Fruit fly (Drosophila melanogaster) whole organism, embryonic: ENCODE results near the gene CG14696.
A peak's percentile ranks its signal among the peaks of the same experiment; 100 is the strongest.

Experiments used
- Blimp-1 ChIP-seq: fragments of 200-800 bp; sonication (Bioruptor generic); optimal IDR thresholded peaks from 3 replicates; lab custom pipeline; 2018; ENCODE audit warnings: missing biosample characterization, missing genetic modification characterization, mild to moderate bottlenecking, moderate library complexity, missing genetic modification reagents
- CG10462 ChIP-seq: fragments of 200-800 bp; sonication (Bioruptor generic); optimal IDR thresholded peaks from 2 replicates; lab custom pipeline; 2016; ENCODE audit warnings: missing biosample characterization, missing genetic modification characterization
- CG12155 ChIP-seq: fragments of 200-800 bp; sonication (Bioruptor generic); optimal IDR thresholded peaks from 3 replicates; lab custom pipeline; 2016; ENCODE audit warnings: missing biosample characterization, missing genetic modification characterization
- CG12219 ChIP-seq: fragments of 200-800 bp; sonication (Bioruptor generic); optimal IDR thresholded peaks from 3 replicates; lab custom pipeline; 2018; ENCODE audit warnings: missing biosample characterization, mild to moderate bottlenecking, missing genetic modification characterization
- CG13894 ChIP-seq: fragments of 200-800 bp; sonication (Bioruptor generic); optimal IDR thresholded peaks from 3 replicates; lab custom pipeline; 2018; ENCODE audit warnings: missing biosample characterization, mild to moderate bottlenecking, missing genetic modification characterization, moderate library complexity
- CG14965 ChIP-seq: fragments of 200-800 bp; sonication (Bioruptor generic); optimal IDR thresholded peaks from 2 replicates; lab custom pipeline; 2016; ENCODE audit warnings: missing biosample characterization, missing genetic modification characterization, borderline replicate concordance
- CG17359 ChIP-seq: fragments of 200-800 bp; sonication (Bioruptor generic); optimal IDR thresholded peaks from 3 replicates; lab custom pipeline; 2018; ENCODE audit warnings: missing biosample characterization, mild to moderate bottlenecking, missing genetic modification characterization, moderate library complexity
- CG18599 ChIP-seq: fragments of 200-800 bp; sonication (Bioruptor generic); optimal IDR thresholded peaks from 3 replicates; lab custom pipeline; 2017; ENCODE audit warnings: missing biosample characterization, missing genetic modification characterization, mild to moderate bottlenecking, moderate library complexity, missing genetic modification reagents
- CG18619 ChIP-seq: fragments of 200-800 bp; sonication (Bioruptor generic); optimal IDR thresholded peaks from 3 replicates; lab custom pipeline; 2017; ENCODE audit warnings: missing biosample characterization, mild to moderate bottlenecking, missing genetic modification characterization
- CG30403 ChIP-seq: fragments of 200-800 bp; sonication (Bioruptor generic); optimal IDR thresholded peaks from 3 replicates; lab custom pipeline; 2016; ENCODE audit warnings: missing biosample characterization, missing genetic modification characterization
- CG32772 ChIP-seq: fragments of 200-800 bp; sonication (Bioruptor generic); IDR thresholded peaks from 2 replicates; pipeline ENCODE4 v1.3.6; 2022; ENCODE audit warnings: missing biosample characterization, missing genetic modification characterization
- CG4328 ChIP-seq: fragments of 200-800 bp; sonication (Bioruptor generic); optimal IDR thresholded peaks from 3 replicates; lab custom pipeline; 2017; ENCODE audit warnings: missing biosample characterization, missing genetic modification reagents, missing genetic modification characterization
- CG5180 ChIP-seq: fragments of 200-800 bp; sonication (Bioruptor generic); optimal IDR thresholded peaks from 3 replicates; lab custom pipeline; 2017; ENCODE audit warnings: missing biosample characterization, missing genetic modification characterization, mild to moderate bottlenecking, moderate library complexity, missing genetic modification reagents
- CG6854 ChIP-seq: fragments of 200-800 bp; sonication (Bioruptor generic); optimal IDR thresholded peaks from 3 replicates; lab custom pipeline; 2017; ENCODE audit warnings: missing biosample characterization, mild to moderate bottlenecking, missing genetic modification characterization
- CG7271 ChIP-seq: fragments of 200-800 bp; sonication (Bioruptor generic); optimal IDR thresholded peaks from 2 replicates; lab custom pipeline; 2018; ENCODE audit warnings: missing biosample characterization, mild to moderate bottlenecking, missing genetic modification characterization, moderate library complexity
- CG7963 ChIP-seq: fragments of 200-800 bp; sonication (Bioruptor generic); IDR thresholded peaks from 3 replicates; pipeline ENCODE4 v1.3.6; 2022; ENCODE audit warnings: missing biosample characterization, missing genetic modification characterization; ENCODE audit not compliant: partially characterized antibody
- Chrac-16 ChIP-seq: fragments of 200-800 bp; sonication (Bioruptor generic); optimal IDR thresholded peaks from 3 replicates; lab custom pipeline; 2016; ENCODE audit warnings: missing biosample characterization, missing genetic modification characterization
- CkIIα-i1 ChIP-seq: fragments of 200-800 bp; sonication (Bioruptor generic); IDR thresholded peaks from 2 replicates; pipeline ENCODE4 v1.3.6; 2022; ENCODE audit warnings: missing biosample characterization, missing genetic modification characterization
- D19B ChIP-seq: fragments of 200-800 bp; sonication (Bioruptor generic); optimal IDR thresholded peaks from 2 replicates; lab custom pipeline; 2017; ENCODE audit warnings: missing biosample characterization, mild to moderate bottlenecking, missing genetic modification characterization
- Deaf1 ChIP-seq: fragments of 200-800 bp; optimal IDR thresholded peaks from 3 replicates; lab custom pipeline; 2019; ENCODE audit warnings: missing biosample characterization, mild to moderate bottlenecking, missing genetic modification characterization, moderate library complexity
- Dref ChIP-seq: fragments of 200-800 bp; sonication (Bioruptor generic); IDR thresholded peaks from 2 replicates; pipeline ENCODE4 v1.3.6; 2022; ENCODE audit warnings: missing biosample characterization, missing genetic modification characterization
- E2f2 ChIP-seq: fragments of 200-800 bp; sonication (Bioruptor generic); IDR thresholded peaks from 2 replicates; pipeline ENCODE4 v1.3.6; 2022; ENCODE audit warnings: missing biosample characterization, missing genetic modification characterization
- Ets97D ChIP-seq: fragments of 200-800 bp; sonication (Bioruptor generic); optimal IDR thresholded peaks from 3 replicates; lab custom pipeline; 2016; ENCODE audit warnings: missing biosample characterization, missing genetic modification characterization
- Fer3 ChIP-seq: fragments of 200-800 bp; sonication (Bioruptor generic); optimal IDR thresholded peaks from 2 replicates; lab custom pipeline; 2018; ENCODE audit warnings: missing biosample characterization, mild to moderate bottlenecking, missing genetic modification characterization, moderate library complexity
- GATAe ChIP-seq: fragments of 200-800 bp; sonication (Bioruptor generic); conservative IDR thresholded peaks from 2 replicates; pipeline ENCODE4 v1.3.6; 2022; ENCODE audit warnings: missing biosample characterization, missing genetic modification characterization
- Hr78 ChIP-seq, 2 experiments: fragments of 200-800 bp in 1 of 2; fragments of >200 bp in 1 of 2; sonication (Bioruptor generic) in 1 of 2; optimal IDR thresholded peaks; 2 replicates each; lab custom pipeline; 2017 to 2019; ENCODE audit warnings: missing biosample characterization in 2 of 2, missing genetic modification characterization in 2 of 2, mild to moderate bottlenecking in 1 of 2, moderate library complexity in 1 of 2
- Rfx ChIP-seq: fragments of 200-800 bp; sonication (Bioruptor generic); IDR thresholded peaks from 2 replicates; pipeline ENCODE4 v1.3.6; 2022; ENCODE audit warnings: missing biosample characterization, missing genetic modification characterization
- Scr ChIP-seq: fragments of 200-800 bp; sonication (Bioruptor generic); IDR thresholded peaks from 2 replicates; pipeline ENCODE4 v1.3.6; 2022; ENCODE audit warnings: missing biosample characterization, missing genetic modification characterization; ENCODE audit not compliant: partially characterized antibody
- Tbp ChIP-seq: fragments of >200 bp; optimal IDR thresholded peaks from 2 replicates; lab custom pipeline; 2018; ENCODE audit warnings: missing biosample characterization, missing genetic modification characterization
- ac ChIP-seq: fragments of 200-800 bp; sonication (Bioruptor generic); optimal IDR thresholded peaks from 3 replicates; lab custom pipeline; 2017; ENCODE audit warnings: missing biosample characterization, mild to moderate bottlenecking, missing genetic modification characterization
- bab2 ChIP-seq: fragments of 200-800 bp; sonication (Bioruptor generic); optimal IDR thresholded peaks from 2 replicates; lab custom pipeline; 2016; ENCODE audit warnings: missing biosample characterization, missing genetic modification characterization
- cad ChIP-seq: fragments of >200 bp; optimal IDR thresholded peaks from 2 replicates; lab custom pipeline; 2017; ENCODE audit warnings: missing biosample characterization, missing genetic modification characterization
- crp ChIP-seq, 2 experiments: fragments of 200-800 bp; sonication (Bioruptor generic); optimal IDR thresholded peaks; 2 replicates in 1 of 2; 3 replicates in 1 of 2; lab custom pipeline; 2017; ENCODE audit warnings: missing biosample characterization in 2 of 2, missing genetic modification characterization in 2 of 2, mild to moderate bottlenecking in 1 of 2, moderate library complexity in 1 of 2
- dimm ChIP-seq: fragments of 200-800 bp; sonication (Bioruptor generic); IDR thresholded peaks from 2 replicates; pipeline ENCODE4 v1.3.6; 2022; ENCODE audit warnings: missing biosample characterization, missing genetic modification characterization
- dmrt99B ChIP-seq: fragments of 200-800 bp; sonication (Bioruptor generic); optimal IDR thresholded peaks from 2 replicates; lab custom pipeline; 2018; ENCODE audit warnings: missing biosample characterization, mild to moderate bottlenecking, missing genetic modification characterization, moderate library complexity
- fu2 ChIP-seq: fragments of 200-800 bp; sonication (Bioruptor generic); optimal IDR thresholded peaks from 2 replicates; lab custom pipeline; 2016; ENCODE audit warnings: missing biosample characterization, missing genetic modification characterization
- kni ChIP-seq: fragments of 200-800 bp; sonication (Bioruptor generic); optimal IDR thresholded peaks from 3 replicates; lab custom pipeline; 2017; ENCODE audit warnings: mild to moderate bottlenecking, missing biosample characterization, missing genetic modification reagents, missing genetic modification characterization
- lbe ChIP-seq: fragments of 200-800 bp; sonication (Bioruptor generic); optimal IDR thresholded peaks from 2 replicates; lab custom pipeline; 2016; ENCODE audit warnings: missing biosample characterization, mild to moderate bottlenecking, missing genetic modification characterization
- luna ChIP-seq: fragments of 200-800 bp; sonication (Bioruptor generic); optimal IDR thresholded peaks from 2 replicates; lab custom pipeline; 2016; ENCODE audit warnings: missing biosample characterization, missing genetic modification characterization
- mirr ChIP-seq: fragments of 200-800 bp; sonication (Bioruptor generic); optimal IDR thresholded peaks from 3 replicates; lab custom pipeline; 2018; ENCODE audit warnings: missing biosample characterization, mild to moderate bottlenecking, missing genetic modification characterization
- nerfin-2 ChIP-seq: fragments of 200-800 bp; sonication (Bioruptor generic); IDR thresholded peaks from 2 replicates; pipeline ENCODE4 v1.3.6; 2022; ENCODE audit warnings: missing biosample characterization, missing genetic modification characterization; ENCODE audit not compliant: partially characterized antibody
- pros ChIP-seq: fragments of 200-800 bp; sonication (Bioruptor generic); optimal IDR thresholded peaks from 3 replicates; lab custom pipeline; 2019; ENCODE audit warnings: missing biosample characterization, mild to moderate bottlenecking, missing genetic modification characterization, moderate library complexity
- repo ChIP-seq: fragments of 200-800 bp; sonication (Bioruptor generic); optimal IDR thresholded peaks from 2 replicates; lab custom pipeline; 2016; ENCODE audit warnings: missing biosample characterization, missing genetic modification characterization
- sc ChIP-seq, 3 experiments: fragments of >200 bp in 2 of 3; fragments of 200-800 bp in 1 of 3; sonication (Bioruptor generic) in 1 of 3; optimal IDR thresholded peaks; 2 replicates in 2 of 3; 3 replicates in 1 of 3; lab custom pipeline; 2017; ENCODE audit warnings: mild to moderate bottlenecking in 1 of 3, missing biosample characterization in 1 of 3, missing genetic modification characterization in 1 of 3, missing genetic modification reagents in 1 of 3
- sens-2 ChIP-seq: fragments of 200-800 bp; sonication (Bioruptor generic); IDR thresholded peaks from 2 replicates; pipeline ENCODE4 v1.3.6; 2022; ENCODE audit warnings: missing biosample characterization, missing genetic modification characterization
- sna ChIP-seq: fragments of 200-800 bp; sonication (Bioruptor generic); IDR thresholded peaks from 2 replicates; pipeline ENCODE4 v1.3.6; 2022; ENCODE audit warnings: missing biosample characterization, missing genetic modification characterization; ENCODE audit not compliant: partially characterized antibody
- toy ChIP-seq: fragments of 200-800 bp; sonication (Bioruptor generic); IDR thresholded peaks from 2 replicates; pipeline ENCODE4 v1.3.6; 2022; ENCODE audit warnings: missing biosample characterization, missing genetic modification characterization
- vvl ChIP-seq: fragments of 200-800 bp; sonication (Bioruptor generic); IDR thresholded peaks from 2 replicates; pipeline ENCODE4 v1.3.6; 2022; ENCODE audit warnings: missing biosample characterization, missing genetic modification characterization
- z ChIP-seq: fragments of 200-800 bp; sonication (Bioruptor generic); IDR thresholded peaks from 3 replicates; pipeline ENCODE4 v1.3.6; 2022; ENCODE audit warnings: missing biosample characterization, missing genetic modification characterization

CG14696 gene

dm6 chr3R:10868427-10868962 lies 16.3 kb downstream of the CG14696 start, which contains the start of the genes SelR and Tsp86D (continued):
- TF ChIP-seq repo (peak; percentile 51), CkIIα-i1 (GFP tag; lab: Robert Waterston, UW) (no peak), CG30403 (GFP tag; lab: Kevin White, UChicago) (no peak), CG7271 (tag; lab: Kevin White, UChicago) (peak; percentile 10), lbe (GFP tag; lab: Kevin White, UChicago) (no peak), Tbp (no peak), GATAe (GFP tag; lab: Robert Waterston, UW) (no peak; the same call in 1 of the 2 replicates), ac (GFP tag; lab: Kevin White, UChicago) (peak; percentile 48), CG17359 (tag; lab: Kevin White, UChicago) (peak; percentile 16), Ets97D (GFP tag; lab: Kevin White, UChicago) (peak; percentile 69), vvl (GFP tag; lab: Robert Waterston, UW) (peak; percentile 33), mirr (peak; percentile 82), toy (GFP tag; lab: Robert Waterston, UW) (no peak), CG4328 (peak; percentile 65), Blimp-1 (no peak), fu2 (GFP tag; lab: Kevin White, UChicago) (no peak), pros (GFP tag; lab: Kevin White, UChicago) (no peak), dmrt99B (tag; lab: Kevin White, UChicago) (peak; percentile 1), sens-2 (GFP tag; lab: Robert Waterston, UW) (no peak), cad (GFP tag; lab: Kevin White, UChicago) (peak; percentile 74), sna (GFP tag; lab: Robert Waterston, UW) (peak; percentile 74), Rfx (GFP tag; lab: Robert Waterston, UW) (peak; percentile 49; the same call in 1 of the 2 replicates), Deaf1 (tag; lab: Kevin White, UChicago) (peak; percentile 28), Fer3 (tag; lab: Kevin White, UChicago) (peak; percentile 36), luna (GFP tag; lab: Kevin White, UChicago) (no peak), CG14965 (GFP tag; lab: Kevin White, UChicago) (no peak), Dref (GFP tag; lab: Robert Waterston, UW) (peak; percentile 44), CG13894 (peak; percentile 84), nerfin-2 (GFP tag; lab: Robert Waterston, UW) (no peak), dimm (no peak), CG6854 (GFP tag; lab: Kevin White, UChicago) (peak; percentile 42), Chrac-16 (no peak), sc (optimal IDR thresholded peaks at IDR 0.05; lab: Kevin White, UChicago) (no peak), sc (GFP tag; optimal IDR thresholded peaks at IDR 0.05; lab: Kevin White, UChicago) (no peak), E2f2 (GFP tag; lab: Robert Waterston, UW) (peak; percentile 7; the same call in 1 of the 2 replicates), crp (GFP tag; optimal IDR thresholded peaks at IDR 0.05; lab: Kevin White, UChicago) (peak; percentile 96 to 100), CG7963 (peak; percentile 25; the same call in 1 of the 3 replicates), CG10462 (GFP tag; lab: Kevin White, UChicago) (no peak), D19B (GFP tag; lab: Kevin White, UChicago) (no peak), CG32772 (GFP tag; lab: Robert Waterston, UW) (no peak), Hr78 (GFP tag; optimal IDR thresholded peaks at IDR 0.05; lab: Kevin White, UChicago) (no peak), bab2 (GFP tag; lab: Kevin White, UChicago) (no peak), CG12155 (GFP tag; lab: Kevin White, UChicago) (no peak), CG5180 (no peak), z (GFP tag; lab: Robert Waterston, UW) (0 out of 3 replicates have a peak, but pooled peaks have one; percentile 8), CG12219 (peak; percentile 37), CG18599 (GFP tag; lab: Kevin White, UChicago) (peak; percentile 18), Scr (peak; percentile 68), kni (peak; percentile 16), CG18619 (GFP tag; lab: Kevin White, UChicago) (no peak)
